Worm (Caenorhabditis elegans) whole organism, L4/young adult: ENCODE measurements around the gene npp-21.

Experiments
- W03F9.2 ChIP-seq: fragments of 150-350 bp; optimal IDR thresholded peaks from 2 replicates; lab custom pipeline; 2014; ENCODE audit warnings: missing biosample characterization, missing genetic modification characterization
- him-1 ChIP-seq: sonication (generic microtip); optimal IDR thresholded peaks from 2 replicates; lab custom pipeline; 2016; ENCODE audit warnings: missing genotype, missing genetic modification reagents, missing genetic modification characterization, missing compliant biosample characterization

- TF ChIP-seq him-1 = no peak
- no peak for TF ChIP-seq W03F9.2 (tag; lab: Kevin White, UChicago)
Observed at ce11 chrII:7613241-7613782, 13.9 kb downstream of the npp-21 start, which contains the start of the genes oig-4 and R07G3.7.
